Worm (Caenorhabditis elegans) whole organism, L4/young adult: ENCODE measurements around the gene T13G4.1.
A peak's percentile ranks its signal among the peaks of the same experiment; 100 is the strongest.

Source experiments
- W03F9.2 ChIP-seq: fragments of 150-350 bp; optimal IDR thresholded peaks from 2 replicates; lab custom pipeline; 2014; ENCODE audit warnings: missing biosample characterization, missing genetic modification characterization
- dao-5 ChIP-seq: sonication (generic microtip); optimal IDR thresholded peaks from 2 replicates; lab custom pipeline; 2016; ENCODE audit warnings: missing genotype, missing genetic modification characterization, moderate library complexity, missing compliant biosample characterization
- him-1 ChIP-seq: sonication (generic microtip); optimal IDR thresholded peaks from 2 replicates; lab custom pipeline; 2016; ENCODE audit warnings: missing genotype, missing genetic modification reagents, missing genetic modification characterization, missing compliant biosample characterization

The T13G4.1 gene

ce11 chrX:1202638-1203037, 9.7 kb downstream of the T13G4.1 start:
- no peak for TF ChIP-seq dao-5 (tag; lab: Kevin White, UChicago)
- no peak for TF ChIP-seq him-1 (tag; lab: Kevin White, UChicago)
- no peak for TF ChIP-seq W03F9.2

DNA sequence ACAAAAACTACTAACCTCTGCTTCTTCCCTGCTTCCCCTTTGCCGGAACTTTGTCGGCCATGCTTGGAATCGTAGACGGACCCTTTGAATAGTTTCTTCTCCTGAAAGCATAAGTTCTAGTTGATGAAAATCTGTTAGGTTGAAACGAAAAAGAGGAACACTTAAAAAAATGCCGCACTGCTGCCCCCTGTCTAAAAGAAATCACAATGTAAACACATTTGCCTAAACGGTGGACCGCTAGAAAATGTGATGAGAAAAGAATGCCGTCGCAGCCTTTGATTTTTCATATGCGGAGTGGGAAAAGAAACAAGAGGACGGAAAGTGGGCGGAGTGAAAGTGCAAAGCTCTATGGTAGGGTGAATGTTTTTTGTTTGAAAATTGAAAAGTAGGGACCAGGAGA, 13.1 kb downstream of the T13G4.1 start, which contains the start of gene T13G4.7:
TSS of gene T13G4.7 (minus strand) at position 101 of the 400 bp plus-strand sequence.
- TF ChIP-seq dao-5 (tag; lab: Kevin White, UChicago) (no peak), him-1 (tag; lab: Kevin White, UChicago) (no peak), W03F9.2 (no peak)

ce11 chrX:1207915-1208314, 15.0 kb downstream of the T13G4.1 start:
- TF ChIP-seq him-1 (tag; lab: Kevin White, UChicago), result no peak
- peak; percentile 29 for TF ChIP-seq W03F9.2

DNA sequence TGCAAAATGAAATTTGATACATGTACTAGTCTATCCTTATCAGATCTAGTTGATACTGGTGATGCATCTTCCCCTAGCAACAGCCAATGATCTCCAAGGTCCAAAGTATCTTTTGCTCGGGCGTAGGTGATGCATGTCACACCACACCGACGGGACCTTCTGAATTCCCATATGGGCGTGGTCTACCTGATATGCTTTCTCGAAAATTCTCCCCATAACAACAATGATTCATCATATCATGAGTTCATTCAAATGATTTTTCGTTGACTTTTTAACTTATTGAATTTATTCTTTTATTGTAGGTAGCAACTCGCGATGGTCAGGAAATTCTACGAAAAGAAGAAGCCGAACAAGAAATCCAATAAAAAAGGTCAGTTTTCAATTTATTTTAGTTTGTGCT, 16.1 kb downstream of the T13G4.1 start, which contains the start of gene C46H3.1:
TSS of gene C46H3.1 (plus strand) at position 301 of the 400 bp plus-strand sequence.
- TF ChIP-seq him-1 (tag; lab: Kevin White, UChicago) (no peak), dao-5 (tag; lab: Kevin White, UChicago) (no peak), W03F9.2 (no peak)

ce11 chrX:1213136-1213535, 20.2 kb downstream of the T13G4.1 start:
- no peak for TF ChIP-seq W03F9.2
- TF ChIP-seq him-1 (tag; lab: Kevin White, UChicago), result no peak
- TF ChIP-seq dao-5 (tag; lab: Kevin White, UChicago), result no peak

- TF ChIP-seq W03F9.2 (no peak), dao-5 (tag; lab: Kevin White, UChicago) (no peak), him-1 (tag; lab: Kevin White, UChicago) (no peak)
Measured at ce11 chrX:1216833-1217232, 23.9 kb downstream of the T13G4.1 start.

DNA sequence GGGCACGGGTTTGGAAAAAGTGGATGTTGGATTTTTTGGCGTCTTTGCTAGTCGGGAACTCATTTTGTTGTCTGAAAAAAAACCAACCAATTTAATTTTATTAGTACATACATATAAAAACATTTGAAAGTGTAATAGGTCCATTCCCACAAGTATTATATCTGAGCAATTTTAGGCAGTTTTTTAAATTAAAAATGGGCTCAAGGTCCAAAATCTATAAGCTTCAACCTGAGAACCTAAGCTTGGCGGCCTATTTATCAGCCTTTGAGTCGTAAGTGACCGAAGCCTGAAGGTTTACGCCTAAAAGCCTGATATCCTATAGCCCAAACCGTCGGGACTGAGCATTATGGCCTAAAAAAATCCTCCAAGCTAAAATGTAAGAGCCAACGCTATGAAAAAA, 25.5 kb downstream of the T13G4.1 start:
- TF ChIP-seq dao-5 (tag; lab: Kevin White, UChicago) (no peak), him-1 (tag; lab: Kevin White, UChicago) (no peak), W03F9.2 (no peak)

DNA sequence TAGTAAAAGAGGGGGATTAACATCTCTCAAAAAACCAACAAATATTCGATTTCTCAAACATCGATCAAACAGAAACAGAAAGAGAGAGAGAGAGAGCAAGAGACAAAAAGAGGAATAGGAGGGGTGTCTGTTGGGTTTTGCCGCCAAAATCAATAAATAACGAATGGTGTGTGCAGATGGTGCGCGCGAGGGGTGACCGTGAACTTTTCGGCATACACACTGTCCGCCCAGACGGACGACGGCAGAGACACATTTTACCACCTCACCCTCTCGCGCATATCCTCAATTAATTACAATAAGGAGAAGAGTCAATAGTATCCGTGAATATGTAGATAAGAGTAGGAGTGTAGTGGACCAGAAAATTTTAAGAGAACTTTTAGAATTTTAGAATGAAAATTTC, 29.4 kb downstream of the T13G4.1 start:
- TF ChIP-seq dao-5 (tag; lab: Kevin White, UChicago) (no peak), W03F9.2 (no peak), him-1 (tag; lab: Kevin White, UChicago) (no peak)

- TF ChIP-seq dao-5 (tag; lab: Kevin White, UChicago), result no peak
- TF ChIP-seq him-1 (tag; lab: Kevin White, UChicago), result no peak
- no peak for TF ChIP-seq W03F9.2
Measured at ce11 chrX:1223089-1223488, 30.1 kb downstream of the T13G4.1 start.

DNA sequence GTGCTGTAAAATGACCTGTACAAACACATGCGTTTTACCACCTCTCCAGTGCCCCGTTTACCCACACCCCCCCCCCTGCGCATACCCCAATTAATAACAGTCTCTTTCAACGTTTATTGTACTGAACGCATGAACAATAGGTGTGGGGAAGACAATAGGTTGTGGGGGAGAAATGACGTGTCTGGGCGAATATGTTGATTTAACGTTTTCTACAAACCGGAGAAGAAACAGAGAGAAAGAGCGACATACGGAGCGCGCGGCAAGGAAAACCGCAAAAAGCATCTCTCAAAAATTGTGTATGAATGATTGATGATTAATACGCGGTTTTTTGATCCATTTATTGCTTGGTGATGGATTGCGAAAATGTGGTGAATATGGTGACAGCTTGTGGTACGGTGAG, 30.9 kb downstream of the T13G4.1 start:
- TF ChIP-seq dao-5 (tag; lab: Kevin White, UChicago) (no peak), W03F9.2 (no peak), him-1 (tag; lab: Kevin White, UChicago) (no peak)

ce11 chrX:1230658-1231057, 37.7 kb downstream of the T13G4.1 start, which contains the start of gene C46H3.2:
TSS of gene C46H3.2 (minus strand) at chrX:1230758.
- TF ChIP-seq him-1 (tag; lab: Kevin White, UChicago), result no peak
- no peak for TF ChIP-seq dao-5 (tag; lab: Kevin White, UChicago)
- TF ChIP-seq W03F9.2, result no peak

ce11 chrX:1232074-1232473, 39.1 kb downstream of the T13G4.1 start:
- no peak for TF ChIP-seq him-1 (tag; lab: Kevin White, UChicago)

DNA sequence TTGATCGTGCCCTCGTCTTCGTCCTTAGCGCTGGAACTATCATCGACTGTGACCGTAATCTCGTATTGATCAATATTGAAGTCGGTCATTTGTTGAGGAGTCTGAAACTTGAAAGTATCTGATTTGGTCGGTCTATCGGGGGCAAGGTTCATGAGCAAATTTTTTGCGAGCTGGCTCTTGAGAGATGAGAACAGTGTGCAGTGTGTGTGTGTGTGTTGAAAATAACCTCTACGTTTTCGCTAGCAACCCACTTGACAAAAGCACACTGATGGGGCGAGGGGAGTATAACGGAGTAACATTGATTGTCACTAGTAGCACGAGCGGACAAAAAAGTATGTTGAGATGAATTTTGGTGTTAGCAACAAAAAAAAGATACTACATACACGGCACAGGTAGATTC, 45.9 kb downstream of the T13G4.1 start, which contains the start of gene C25G6.3:
TSS of gene C25G6.3 (minus strand) at position 101 of the 400 bp plus-strand sequence.
- no peak for TF ChIP-seq dao-5 (tag; lab: Kevin White, UChicago)
- TF ChIP-seq W03F9.2, result no peak
- no peak for TF ChIP-seq him-1 (tag; lab: Kevin White, UChicago)

DNA sequence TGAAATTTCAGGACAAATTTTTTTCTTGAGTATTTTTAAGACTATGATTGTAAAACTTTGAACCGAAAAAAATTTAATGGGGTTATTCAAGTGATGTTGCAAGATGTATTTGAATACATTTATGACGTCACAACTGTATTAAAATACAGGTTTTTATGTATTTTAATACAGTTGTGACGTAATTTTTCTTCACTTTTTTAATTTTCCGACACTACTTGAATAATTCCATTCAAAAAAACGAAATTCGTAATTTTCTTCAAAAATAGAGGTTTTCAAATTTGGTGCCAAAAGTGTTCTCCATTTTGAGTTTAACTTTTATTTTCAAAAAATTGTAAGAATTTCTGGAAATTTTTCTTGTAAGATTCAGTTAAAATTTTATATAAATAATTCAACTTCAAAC, 49.8 kb downstream of the T13G4.1 start:
- TF ChIP-seq him-1 (tag; lab: Kevin White, UChicago) (no peak), dao-5 (tag; lab: Kevin White, UChicago) (no peak), W03F9.2 (no peak)
